Worm (Caenorhabditis elegans) whole organism, L1 larva: Measurements from ENCODE around the gene hrg-6.

ENCODE experiments used
- C04F5.9 ChIP-seq: sonication (generic microtip); optimal IDR thresholded peaks from 2 replicates; lab custom pipeline; 2016; ENCODE audit warnings: missing genetic modification characterization, missing compliant biosample characterization
- C34B4.2 ChIP-seq: sonication (generic microtip); optimal IDR thresholded peaks from 2 replicates; lab custom pipeline; 2017; ENCODE audit warnings: mild to moderate bottlenecking, missing genetic modification characterization, missing compliant biosample characterization
- F16B12.6 ChIP-seq: fragments of 150-350 bp; optimal IDR thresholded peaks from 2 replicates; lab custom pipeline; 2014; ENCODE audit warnings: missing biosample characterization, missing genetic modification characterization
- Y116A8C.19 ChIP-seq: sonication (generic microtip); optimal IDR thresholded peaks from 2 replicates; lab custom pipeline; 2016; ENCODE audit warnings: missing compliant biosample characterization, missing genetic modification characterization, borderline replicate concordance
- aly-2 ChIP-seq: fragments of 150-350 bp; optimal IDR thresholded peaks from 2 replicates; lab custom pipeline; 2014; ENCODE audit warnings: missing biosample characterization, missing genetic modification characterization
- blmp-1 ChIP-seq: fragments of 150-350 bp; optimal IDR thresholded peaks from 2 replicates; lab custom pipeline; 2014; ENCODE audit warnings: missing biosample characterization, missing genetic modification characterization
- ceh-63 ChIP-seq: fragments of 200-800 bp; sonication (Bioruptor generic); optimal IDR thresholded peaks from 2 replicates; lab custom pipeline; 2018; ENCODE audit warnings: mild to moderate bottlenecking, missing genetic modification characterization, missing compliant biosample characterization
- ceh-8 ChIP-seq: fragments of 200-800 bp; sonication (Bioruptor generic); optimal IDR thresholded peaks from 2 replicates; lab custom pipeline; 2018; ENCODE audit warnings: mild to moderate bottlenecking, missing genetic modification characterization, moderate library complexity, missing compliant biosample characterization
- ceh-82 ChIP-seq, 3 experiments: fragments of 150-350 bp in 1 of 3; sonication (generic microtip) in 2 of 3; optimal IDR thresholded peaks; 2 replicates each; lab custom pipeline; 2014 to 2017; ENCODE audit warnings: missing biosample characterization in 3 of 3, missing genetic modification characterization in 3 of 3
- dsc-1 ChIP-seq: sonication (generic microtip); optimal IDR thresholded peaks from 2 replicates; lab custom pipeline; 2016; ENCODE audit warnings: mild to moderate bottlenecking, missing genetic modification characterization, missing compliant biosample characterization
- efl-1 ChIP-seq, 4 experiments: fragments of 150-350 bp; optimal IDR thresholded peaks in 3 of 4; peaks in 1 of 4; 1 replicate in 1 of 4; 2 replicates in 3 of 4; lab custom pipeline; 2014; ENCODE audit warnings: missing biosample characterization in 2 of 4, missing genetic modification characterization in 2 of 4, missing genetic modification reagents in 2 of 4
- egl-13 ChIP-seq: sonication (generic microtip); optimal IDR thresholded peaks from 2 replicates; lab custom pipeline; 2016; ENCODE audit warnings: missing genotype, missing genetic modification reagents, missing genetic modification characterization, missing compliant biosample characterization
- elt-2 ChIP-seq: sonication (generic microtip); optimal IDR thresholded peaks from 2 replicates; lab custom pipeline; 2016; ENCODE audit warnings: missing genetic modification characterization, mild to moderate bottlenecking, inconsistent platforms, missing compliant biosample characterization, missing genetic modification reagents
- ets-5 ChIP-seq: fragments of 200-800 bp; sonication (Bioruptor generic); IDR thresholded peaks from 2 replicates; pipeline ENCODE4 v1.3.6; 2022; ENCODE audit warnings: missing genetic modification characterization, missing compliant biosample characterization
- fkh-10 ChIP-seq: sonication (generic microtip); optimal IDR thresholded peaks from 2 replicates; lab custom pipeline; 2017; ENCODE audit warnings: missing biosample characterization, missing genetic modification reagents, missing genetic modification characterization
- fkh-8 ChIP-seq: sonication (generic microtip); optimal IDR thresholded peaks from 2 replicates; lab custom pipeline; 2016; ENCODE audit warnings: mild to moderate bottlenecking, missing genetic modification characterization, missing compliant biosample characterization
- hlh-17 ChIP-seq: fragments of 200-800 bp; sonication (Bioruptor generic); optimal IDR thresholded peaks from 2 replicates; lab custom pipeline; 2018; ENCODE audit warnings: missing genetic modification characterization, mild to moderate bottlenecking, missing compliant biosample characterization, moderate library complexity, borderline replicate concordance
- hlh-4 ChIP-seq: sonication (generic microtip); optimal IDR thresholded peaks from 2 replicates; lab custom pipeline; 2016; ENCODE audit warnings: mild to moderate bottlenecking, missing genetic modification characterization, missing compliant biosample characterization
- irx-1 ChIP-seq: sonication (generic microtip); optimal IDR thresholded peaks from 2 replicates; lab custom pipeline; 2016; ENCODE audit warnings: missing genetic modification characterization, missing compliant biosample characterization
- jun-1 ChIP-seq: fragments of 150-350 bp; optimal IDR thresholded peaks from 2 replicates; lab custom pipeline; 2014; ENCODE audit warnings: missing biosample characterization, missing genetic modification reagents, missing genetic modification characterization
- lin-13 ChIP-seq: fragments of 150-350 bp; optimal IDR thresholded peaks from 2 replicates; lab custom pipeline; 2014; ENCODE audit warnings: missing biosample characterization, missing genetic modification reagents, missing genetic modification characterization
- lin-15B ChIP-seq: fragments of 150-350 bp; sonication (generic microtip); optimal IDR thresholded peaks from 3 replicates; lab custom pipeline; 2014; ENCODE audit warnings: missing biosample characterization, missing genetic modification characterization
- lin-35 ChIP-seq, 2 experiments: fragments of 150-350 bp; optimal IDR thresholded peaks; 2 replicates each; lab custom pipeline; 2014; ENCODE audit warnings: missing biosample characterization in 2 of 2, missing genetic modification characterization in 2 of 2, missing genetic modification reagents in 2 of 2
- lin-39 ChIP-seq: fragments of 150-350 bp; optimal IDR thresholded peaks from 2 replicates; lab custom pipeline; 2014; ENCODE audit warnings: missing biosample characterization, missing genetic modification reagents, missing genetic modification characterization
- lsy-2 ChIP-seq, 2 experiments: fragments of 150-350 bp; optimal IDR thresholded peaks; 2 replicates each; lab custom pipeline; 2014; ENCODE audit warnings: missing biosample characterization in 2 of 2, missing genetic modification characterization in 2 of 2
- mab-9 ChIP-seq: fragments of 200-800 bp; sonication (Bioruptor generic); IDR thresholded peaks from 2 replicates; pipeline ENCODE4 v1.3.6; 2022; ENCODE audit warnings: missing genetic modification reagents, missing genetic modification characterization, missing compliant biosample characterization
- mef-2 ChIP-seq: fragments of 150-350 bp; optimal IDR thresholded peaks from 2 replicates; lab custom pipeline; 2014; ENCODE audit warnings: missing biosample characterization, missing genetic modification characterization
- nhr-11 ChIP-seq: fragments of 150-350 bp; optimal IDR thresholded peaks from 2 replicates; lab custom pipeline; 2014; ENCODE audit warnings: missing biosample characterization, missing genetic modification characterization
- nhr-12 ChIP-seq: sonication (generic microtip); optimal IDR thresholded peaks from 2 replicates; lab custom pipeline; 2017; ENCODE audit warnings: missing biosample characterization, missing genetic modification characterization
- nhr-237 ChIP-seq: fragments of 150-350 bp; optimal IDR thresholded peaks from 2 replicates; lab custom pipeline; 2014; ENCODE audit warnings: missing biosample characterization, missing genetic modification characterization
- nhr-28 ChIP-seq: fragments of 150-350 bp; optimal IDR thresholded peaks from 2 replicates; lab custom pipeline; 2014; ENCODE audit warnings: missing biosample characterization, missing genetic modification characterization
- nhr-71 ChIP-seq: sonication (generic microtip); optimal IDR thresholded peaks from 2 replicates; lab custom pipeline; 2016; ENCODE audit warnings: mild to moderate bottlenecking, missing genetic modification characterization, moderate library complexity, missing compliant biosample characterization
- nhr-84 ChIP-seq: sonication (generic microtip); optimal IDR thresholded peaks from 2 replicates; lab custom pipeline; 2017; ENCODE audit warnings: missing biosample characterization, missing genetic modification characterization
- nhr-85 ChIP-seq: sonication (generic microtip); peaks from one replicate; lab custom pipeline; 2016; ENCODE audit warnings: missing genetic modification characterization, inconsistent platforms, missing compliant biosample characterization
- nhr-90 ChIP-seq: sonication (generic microtip); optimal IDR thresholded peaks from 2 replicates; lab custom pipeline; 2016; ENCODE audit warnings: mild to moderate bottlenecking, missing genetic modification characterization, missing compliant biosample characterization; ENCODE audit not compliant: poor library complexity
- pag-3 ChIP-seq: sonication (generic microtip); optimal IDR thresholded peaks from 2 replicates; lab custom pipeline; 2017; ENCODE audit warnings: missing genetic modification characterization, mild to moderate bottlenecking, missing compliant biosample characterization, antibody characterized with exemption, borderline replicate concordance; ENCODE audit not compliant: insufficient read depth
- pqm-1 ChIP-seq: sonication (generic microtip); optimal IDR thresholded peaks from 3 replicates; lab custom pipeline; 2017; ENCODE audit warnings: missing biosample characterization, missing genetic modification characterization
- rnt-1 ChIP-seq: sonication (generic microtip); optimal IDR thresholded peaks from 2 replicates; lab custom pipeline; 2016; ENCODE audit warnings: mild to moderate bottlenecking, missing genetic modification characterization, moderate library complexity, missing compliant biosample characterization
- snpc-4 ChIP-seq: fragments of 150-350 bp; optimal IDR thresholded peaks from 2 replicates; lab custom pipeline; 2014; ENCODE audit warnings: missing biosample characterization, missing genetic modification characterization
- sox-4 ChIP-seq: sonication (generic microtip); optimal IDR thresholded peaks from 2 replicates; lab custom pipeline; 2016; ENCODE audit warnings: missing genetic modification characterization, missing compliant biosample characterization
- sptf-1 ChIP-seq: fragments of 150-350 bp; optimal IDR thresholded peaks from 2 replicates; lab custom pipeline; 2014; ENCODE audit warnings: missing biosample characterization, missing genetic modification characterization
- sup-37 ChIP-seq: fragments of 200-800 bp; sonication (Bioruptor generic); optimal IDR thresholded peaks from 2 replicates; lab custom pipeline; 2018; ENCODE audit warnings: mild to moderate bottlenecking, missing genetic modification characterization, missing compliant biosample characterization
- swsn-7 ChIP-seq: sonication (generic microtip); optimal IDR thresholded peaks from 2 replicates; lab custom pipeline; 2016; ENCODE audit warnings: missing genetic modification characterization, missing compliant biosample characterization
- tbx-2 ChIP-seq: sonication (generic microtip); optimal IDR thresholded peaks from 2 replicates; lab custom pipeline; 2016; ENCODE audit warnings: missing genetic modification characterization, missing compliant biosample characterization
- unc-130 ChIP-seq: fragments of 150-350 bp; optimal IDR thresholded peaks from 2 replicates; lab custom pipeline; 2017; ENCODE audit warnings: missing biosample characterization, missing genetic modification characterization, inconsistent platforms
- unc-30 ChIP-seq: sonication (generic microtip); optimal IDR thresholded peaks from 2 replicates; lab custom pipeline; 2017; ENCODE audit warnings: missing biosample characterization, missing genetic modification characterization
- ztf-11 ChIP-seq, 2 experiments: sonication (generic microtip); optimal IDR thresholded peaks; 2 replicates each; lab custom pipeline; 2016 to 2017; ENCODE audit warnings: missing genetic modification characterization in 2 of 2, missing biosample characterization in 1 of 2, missing compliant biosample characterization in 1 of 2
- ztf-4 ChIP-seq: fragments of 150-350 bp; optimal IDR thresholded peaks from 2 replicates; lab custom pipeline; 2014; ENCODE audit warnings: missing biosample characterization, missing genetic modification characterization

hrg-6 gene

ce11 chrIV:11011920-11012319 is 20.5 kb upstream of the hrg-6 start, which contains the start of gene ndx-9:
Gene ndx-9 (minus strand): TSS chrIV:11012020.
- no peak for TF ChIP-seq C04F5.9 (tag; lab: Kevin White, UChicago)
- no peak for TF ChIP-seq snpc-4 (tag; lab: Kevin White, UChicago)
- no peak for TF ChIP-seq lin-13 (GFP tag; lab: Kevin White, UChicago)
- no peak for TF ChIP-seq sptf-1
- no peak for TF ChIP-seq ceh-63
- TF ChIP-seq aly-2 (tag; lab: Kevin White, UChicago) = no peak
- TF ChIP-seq ztf-4 (tag; lab: Kevin White, UChicago) = no peak
- no peak for TF ChIP-seq nhr-71 (tag; lab: Kevin White, UChicago)
- TF ChIP-seq C34B4.2 (tag; lab: Kevin White, UChicago) = no peak
- TF ChIP-seq sox-4 (tag; lab: Kevin White, UChicago) = no peak
- TF ChIP-seq fkh-8 (tag; lab: Kevin White, UChicago) = no peak
- TF ChIP-seq ceh-82 (tag; optimal IDR thresholded peaks at IDR 0.05; lab: Kevin White, UChicago) = no peak
- no peak for TF ChIP-seq irx-1
- TF ChIP-seq lsy-2 (tag; optimal IDR thresholded peaks at IDR 0.05; lab: Kevin White, UChicago) = no peak

ce11 chrIV:11015881-11016280 is 16.5 kb upstream of the hrg-6 start, which contains the start of gene F13H10.3:
Gene F13H10.3 (minus strand): TSS chrIV:11015953.
- TF ChIP-seq ztf-11 (tag; optimal IDR thresholded peaks at IDR 0.05; lab: Kevin White, UChicago) = no peak
- TF ChIP-seq pqm-1 (tag; lab: Kevin White, UChicago) = peak; percentile 19
- TF ChIP-seq hlh-4 (tag; lab: Kevin White, UChicago) = no peak
- TF ChIP-seq lin-13 (GFP tag; lab: Kevin White, UChicago) = no peak
- TF ChIP-seq elt-2 = peak; percentile 54
- no peak for TF ChIP-seq C34B4.2 (tag; lab: Kevin White, UChicago)
- TF ChIP-seq lin-15B = no peak
- TF ChIP-seq efl-1 (optimal IDR thresholded peaks at IDR 0.05; lab: Kevin White, UChicago) = no peak
- TF ChIP-seq efl-1 (GFP tag; optimal IDR thresholded peaks at IDR 0.05 in 1 of 2; lab: Kevin White, UChicago) = peak in 1 of 2 experiments; percentile 27
- TF ChIP-seq jun-1 (tag; lab: Kevin White, UChicago) = no peak
- TF ChIP-seq pag-3 (tag; lab: Kevin White, UChicago) = no peak
- TF ChIP-seq nhr-11 = no peak
- no peak for TF ChIP-seq unc-30 (tag; lab: Kevin White, UChicago)
- TF ChIP-seq unc-130 (tag; lab: Kevin White, UChicago) = no peak
- no peak for TF ChIP-seq Y116A8C.19 (tag; lab: Kevin White, UChicago)
- no peak for TF ChIP-seq ceh-8
- no peak for TF ChIP-seq tbx-2 (tag; lab: Kevin White, UChicago)
- TF ChIP-seq nhr-71 (tag; lab: Kevin White, UChicago) = no peak
- peak in 1 of 2 experiments; percentile 53 for TF ChIP-seq lin-35 (GFP tag; optimal IDR thresholded peaks at IDR 0.05; lab: Kevin White, UChicago)
- TF ChIP-seq F16B12.6 (tag; lab: Kevin White, UChicago) = no peak
- no peak for TF ChIP-seq rnt-1 (tag; lab: Kevin White, UChicago)
- TF ChIP-seq lsy-2 (tag; optimal IDR thresholded peaks at IDR 0.05; lab: Kevin White, UChicago) = no peak
- TF ChIP-seq swsn-7 (tag; lab: Kevin White, UChicago) = no peak
- no peak for TF ChIP-seq nhr-237 (tag; lab: Kevin White, UChicago)
- no peak for TF ChIP-seq nhr-28 (tag; lab: Kevin White, UChicago)
- no peak for TF ChIP-seq egl-13
- TF ChIP-seq ceh-63 = no peak
- TF ChIP-seq nhr-90 (tag; lab: Kevin White, UChicago) = peak; percentile 8

- TF ChIP-seq nhr-85 (tag; lab: Kevin White, UChicago) (peak; percentile 29), mef-2 (tag; lab: Kevin White, UChicago) (no peak), swsn-7 (tag; lab: Kevin White, UChicago) (peak; percentile 19), mab-9 (GFP tag; lab: Robert Waterston, UW) (no peak), lsy-2 (tag; optimal IDR thresholded peaks at IDR 0.05; lab: Kevin White, UChicago) (peak; percentile 9 to 50), nhr-12 (tag; lab: Kevin White, UChicago) (no peak), blmp-1 (peak; percentile 41), dsc-1 (tag; lab: Kevin White, UChicago) (no peak), nhr-84 (no peak), unc-130 (tag; lab: Kevin White, UChicago) (no peak), sup-37 (GFP tag; lab: Kevin White, UChicago) (no peak), lin-39 (no peak), fkh-10 (no peak), hlh-17 (no peak), ets-5 (GFP tag; lab: Robert Waterston, UW) (no peak), tbx-2 (tag; lab: Kevin White, UChicago) (peak; percentile 60), nhr-71 (tag; lab: Kevin White, UChicago) (peak; percentile 40), pag-3 (tag; lab: Kevin White, UChicago) (peak; percentile 22), F16B12.6 (tag; lab: Kevin White, UChicago) (no peak)
Measured at ce11 chrIV:11019962-11020550, 12.3 kb upstream of the hrg-6 start, which contains the start of gene F13H10.8. Gene F13H10.8 (plus strand): TSS chrIV:11020517.
